Worm (Caenorhabditis elegans) whole organism, late embryonic: ENCODE measurements around the gene F20G2.2.

Source experiments
- K02D7.2 ChIP-seq: sonication (generic microtip); optimal IDR thresholded peaks from 2 replicates; lab custom pipeline; 2017; ENCODE audit warnings: mild to moderate bottlenecking, missing genetic modification characterization, missing compliant biosample characterization
- ama-1 ChIP-seq: fragments of 150-350 bp; optimal IDR thresholded peaks from 2 replicates; lab custom pipeline; 2014
- ceh-19 ChIP-seq: fragments of 200-800 bp; sonication (Bioruptor generic); optimal IDR thresholded peaks from 2 replicates; lab custom pipeline; 2018; ENCODE audit warnings: mild to moderate bottlenecking, missing genetic modification characterization, missing compliant biosample characterization
- ceh-24 ChIP-seq: sonication (generic microtip); optimal IDR thresholded peaks from 2 replicates; lab custom pipeline; 2016; ENCODE audit warnings: mild to moderate bottlenecking, missing genetic modification characterization, missing compliant biosample characterization
- fkh-10 ChIP-seq: fragments of 150-350 bp; optimal IDR thresholded peaks from 2 replicates; lab custom pipeline; 2014; ENCODE audit warnings: missing biosample characterization, missing genetic modification reagents, missing genetic modification characterization
- hlh-13 ChIP-seq: fragments of 200-800 bp; sonication (Bioruptor generic); optimal IDR thresholded peaks from 2 replicates; lab custom pipeline; 2018; ENCODE audit warnings: mild to moderate bottlenecking, missing genetic modification characterization, missing compliant biosample characterization
- odd-2 ChIP-seq: sonication (generic microtip); optimal IDR thresholded peaks from 2 replicates; lab custom pipeline; 2017; ENCODE audit warnings: antibody characterized with exemption, mild to moderate bottlenecking, missing genetic modification characterization, missing compliant biosample characterization

ce11 chrV:13768388-13768787 is 12.2 kb upstream of the F20G2.2 start, which contains the start of gene F20G2.3:
- no peak for TF ChIP-seq ama-1
- no peak for TF ChIP-seq hlh-13
- TF ChIP-seq K02D7.2 (tag; lab: Kevin White, UChicago) = no peak
- TF ChIP-seq ceh-19 (GFP tag; lab: Kevin White, UChicago) = no peak
- no peak for TF ChIP-seq odd-2 (tag; lab: Kevin White, UChicago)
- TF ChIP-seq ceh-24 (tag; lab: Kevin White, UChicago) = no peak
- no peak for TF ChIP-seq fkh-10 (GFP tag; lab: Kevin White, UChicago)
